Worm (Caenorhabditis elegans): ENCODE data around the gene alh-13.

- no peak for TF ChIP-seq R02D3.7 (tag; optimal IDR thresholded peaks at IDR 0.05)
- no peak for TF ChIP-seq fos-1 (tag; optimal IDR thresholded peaks at IDR 0.05)
- TF ChIP-seq Y55F3AM.14 (GFP tag; optimal IDR thresholded peaks at IDR 0.05), result no peak
- TF ChIP-seq nhr-10 (tag; optimal IDR thresholded peaks at IDR 0.05), result no peak
- no peak for TF ChIP-seq ztf-11 (tag; optimal IDR thresholded peaks at IDR 0.05)
- TF ChIP-seq skn-1 (tag; optimal IDR thresholded peaks at IDR 0.05), result no peak
- no peak for TF ChIP-seq snpc-4 (tag; optimal IDR thresholded peaks at IDR 0.05)
- no peak for TF ChIP-seq ceh-16 (tag; optimal IDR thresholded peaks at IDR 0.05)
These were observed 44.6 kb downstream of the alh-13 start for ce11 chrX:12826782-12827181.

All from whole organism, L2 larva.